Fruit fly (Drosophila melanogaster) whole organism: Measurements from ENCODE around the gene Nmd3.

Experiments
- CG8478 ChIP-seq: fragments of >200 bp; optimal IDR thresholded peaks from 2 replicates; lab custom pipeline; 2018; ENCODE audit warnings: inconsistent platforms
- Dll ChIP-seq: fragments of >200 bp; optimal IDR thresholded peaks from 2 replicates; lab custom pipeline; 2017
- EcR ChIP-seq, 2 experiments: fragments of >200 bp; optimal IDR thresholded peaks; 2 replicates each; lab custom pipeline; 2017; ENCODE audit warnings: missing biosample characterization in 2 of 2, missing genetic modification characterization in 2 of 2, missing genetic modification reagents in 2 of 2
- pan ChIP-seq: fragments of >200 bp; optimal IDR thresholded peaks from 2 replicates; lab custom pipeline; 2017
- psq ChIP-seq: fragments of >200 bp; optimal IDR thresholded peaks from 2 replicates; lab custom pipeline; 2017
- usp ChIP-seq: fragments of >200 bp; optimal IDR thresholded peaks from 2 replicates; lab custom pipeline; 2017; ENCODE audit warnings: missing biosample characterization, missing genetic modification characterization, mixed read lengths

The Nmd3 gene

dm6 chrX:2203766-2204165 is 19.3 kb upstream of the Nmd3 start, which contains the start of gene FarO:
TSS of gene FarO (minus strand) at chrX:2203866.
- TF ChIP-seq pan (no peak), psq (lab: Kevin White, UChicago) (no peak), CG8478 (lab: Kevin White, UChicago) (no peak), EcR (GFP tag; optimal IDR thresholded peaks at IDR 0.05; lab: Kevin White, UChicago) (no peak), Dll (lab: Kevin White, UChicago) (no peak), usp (no peak)

dm6 chrX:2199303-2199702 is 14.8 kb upstream of the Nmd3 start:
- TF ChIP-seq psq (lab: Kevin White, UChicago) = no peak
- TF ChIP-seq usp = no peak
- no peak for TF ChIP-seq CG8478 (lab: Kevin White, UChicago)
- TF ChIP-seq EcR (GFP tag; optimal IDR thresholded peaks at IDR 0.05; lab: Kevin White, UChicago) = no peak
- TF ChIP-seq Dll (lab: Kevin White, UChicago) = no peak
- no peak for TF ChIP-seq pan

- TF ChIP-seq EcR (GFP tag; optimal IDR thresholded peaks at IDR 0.05; lab: Kevin White, UChicago) = no peak
- no peak for TF ChIP-seq pan
- TF ChIP-seq CG8478 (lab: Kevin White, UChicago) = no peak
Measured at dm6 chrX:2198272-2198571, 13.8 kb upstream of the Nmd3 start.

- TF ChIP-seq Dll (lab: Kevin White, UChicago) (no peak), EcR (GFP tag; optimal IDR thresholded peaks at IDR 0.05; lab: Kevin White, UChicago) (no peak), usp (no peak), psq (lab: Kevin White, UChicago) (no peak), CG8478 (lab: Kevin White, UChicago) (no peak), pan (no peak)
Measured at dm6 chrX:2197414-2198271, 13.2 kb upstream of the Nmd3 start.

- TF ChIP-seq EcR (GFP tag; optimal IDR thresholded peaks at IDR 0.05; lab: Kevin White, UChicago) = no peak
- no peak for TF ChIP-seq CG8478 (lab: Kevin White, UChicago)
- TF ChIP-seq pan = no peak
- no peak for TF ChIP-seq psq (lab: Kevin White, UChicago)
- TF ChIP-seq usp = no peak
- no peak for TF ChIP-seq Dll (lab: Kevin White, UChicago)
Measured at dm6 chrX:2196086-2196732, 11.7 kb upstream of the Nmd3 start.

dm6 chrX:2194208-2195094 is 10.0 kb upstream of the Nmd3 start:
- TF ChIP-seq Dll (lab: Kevin White, UChicago) = peak; percentile 87
- TF ChIP-seq usp = no peak

- TF ChIP-seq CG8478 (lab: Kevin White, UChicago) (no peak), Dll (lab: Kevin White, UChicago) (no peak), EcR (GFP tag; optimal IDR thresholded peaks at IDR 0.05; lab: Kevin White, UChicago) (no peak), pan (no peak), usp (no peak), psq (lab: Kevin White, UChicago) (no peak)
Measured at dm6 chrX:2193809-2194207, 9.3 kb upstream of the Nmd3 start, which contains the start of gene CG14053. TSS of gene CG14053 (minus strand) at chrX:2193909.

- no peak for TF ChIP-seq EcR (GFP tag; optimal IDR thresholded peaks at IDR 0.05; lab: Kevin White, UChicago)
- TF ChIP-seq usp = no peak
- no peak for TF ChIP-seq CG8478 (lab: Kevin White, UChicago)
- TF ChIP-seq pan = no peak
- TF ChIP-seq psq (lab: Kevin White, UChicago) = no peak
- TF ChIP-seq Dll (lab: Kevin White, UChicago) = no peak
Measured at dm6 chrX:2193158-2193557, 8.7 kb upstream of the Nmd3 start.

- TF ChIP-seq EcR (GFP tag; optimal IDR thresholded peaks at IDR 0.05; lab: Kevin White, UChicago) = no peak
- no peak for TF ChIP-seq usp
Measured at dm6 chrX:2191896-2192295, 7.4 kb upstream of the Nmd3 start.

dm6 chrX:2188888-2189287 is 4.4 kb upstream of the Nmd3 start, which contains the start of gene Mct1:
TSS of gene Mct1 (plus strand) at chrX:2189188.
- TF ChIP-seq Dll (lab: Kevin White, UChicago) = no peak

dm6 chrX:2187520-2187919 is 3.1 kb upstream of the Nmd3 start, which contains the start of gene CG3457:
TSS of gene CG3457 (plus strand) at chrX:2187820.
- TF ChIP-seq pan = no peak
- no peak for TF ChIP-seq EcR (GFP tag; optimal IDR thresholded peaks at IDR 0.05; lab: Kevin White, UChicago)
- no peak for TF ChIP-seq psq (lab: Kevin White, UChicago)
- TF ChIP-seq CG8478 (lab: Kevin White, UChicago) = no peak
- no peak for TF ChIP-seq usp
- no peak for TF ChIP-seq Dll (lab: Kevin White, UChicago)

- no peak for TF ChIP-seq psq (lab: Kevin White, UChicago)
- TF ChIP-seq Dll (lab: Kevin White, UChicago) = no peak
- TF ChIP-seq usp = no peak
- TF ChIP-seq CG8478 (lab: Kevin White, UChicago) = no peak
- TF ChIP-seq EcR (GFP tag; optimal IDR thresholded peaks at IDR 0.05; lab: Kevin White, UChicago) = no peak
- no peak for TF ChIP-seq pan
Measured at dm6 chrX:2186555-2186954, 2.1 kb upstream of the Nmd3 start, which contains the start of gene CG17777. TSS of gene CG17777 (plus strand) at chrX:2186855.
